Worm (Caenorhabditis elegans): ENCODE measurements around the gene C10A4.10.

- TF ChIP-seq let-526 (GFP tag; IDR thresholded peaks at IDR 0.05) (no peak), attf-5 (GFP tag; optimal IDR thresholded peaks at IDR 0.05) (no peak)
These were observed 11.3 kb downstream of the C10A4.10 start, which contains the start of gene C10A4.2 for ce11 chrX:7409935-7410334.
